Worm (Caenorhabditis elegans): Measurements from ENCODE around the gene nhr-119.

DNA sequence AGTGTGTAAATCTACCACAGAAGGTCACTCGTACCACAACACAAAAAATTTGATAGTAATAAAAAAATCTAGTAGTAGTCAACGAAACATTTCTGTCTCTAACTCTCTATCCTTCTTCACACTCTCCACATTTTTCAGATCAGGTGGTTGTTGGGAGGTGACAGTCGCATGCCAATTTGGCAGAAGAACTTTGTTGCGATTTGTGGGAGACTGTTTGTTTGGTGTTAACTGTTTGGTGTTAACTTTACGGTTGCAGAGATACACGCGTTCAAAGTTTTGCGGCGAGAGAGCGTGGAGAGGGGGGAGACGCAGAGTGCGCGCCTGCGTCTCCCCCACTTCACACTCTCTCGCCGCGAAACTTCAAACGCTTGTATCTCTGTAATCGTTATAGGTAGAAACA lies 4.5 kb upstream of the nhr-119 start:
- no peak for TF ChIP-seq ama-1 (optimal IDR thresholded peaks at IDR 0.05)
- no peak for TF ChIP-seq ama-1 (GFP tag; optimal IDR thresholded peaks at IDR 0.05)
- no peak for TF ChIP-seq ceh-79 (tag; optimal IDR thresholded peaks at IDR 0.05)
- no peak for TF ChIP-seq nfya-1 (tag; optimal IDR thresholded peaks at IDR 0.05; ENCODE audit: borderline replicate concordance, insufficient read depth)
- TF ChIP-seq pha-4 (tag; optimal IDR thresholded peaks at IDR 0.05), result no peak
